Fruit fly (Drosophila melanogaster): ENCODE measurements around the gene Tat.

The Tat gene

dm6 chrX:14214505-14215449 lies 46.2 kb upstream of the Tat start (continued):
- TF ChIP-seq CG31365 (tag; optimal IDR thresholded peaks at IDR 0.05) (no peak), zfh1 (GFP tag; IDR thresholded peaks at IDR 0.05) (no peak), slbo (GFP tag; IDR thresholded peaks at IDR 0.05) (peak; percentile 69), CG17912 (GFP tag; optimal IDR thresholded peaks at IDR 0.05) (no peak), dan (GFP tag; IDR thresholded peaks at IDR 0.05) (no peak), wdn (GFP tag; IDR thresholded peaks at IDR 0.05) (peak; percentile 44; the same call in 1 of the 2 replicates), CG4424 (GFP tag; optimal IDR thresholded peaks at IDR 0.05) (peak; percentile 27), CG43689 (GFP tag; IDR thresholded peaks at IDR 0.05) (no peak), Hr39 (optimal IDR thresholded peaks at IDR 0.05) (no peak), CG31441 (GFP tag; IDR thresholded peaks at IDR 0.05) (peak; percentile 32; the same call in 1 of the 2 replicates), chif (GFP tag; optimal IDR thresholded peaks at IDR 0.05) (no peak), MBD-R2 (GFP tag; IDR thresholded peaks at IDR 0.05) (no peak), CG6791 (GFP tag; IDR thresholded peaks at IDR 0.05; ENCODE audit: partially characterized antibody) (no peak), Ravus (GFP tag; IDR thresholded peaks at IDR 0.05) (no peak), sima (GFP tag; optimal IDR thresholded peaks at IDR 0.05) (no peak), CG13296 (GFP tag; optimal IDR thresholded peaks at IDR 0.05) (peak; percentile 19), gem (tag; optimal IDR thresholded peaks at IDR 0.05) (peak; percentile 69), Dll (GFP tag; IDR thresholded peaks at IDR 0.05; ENCODE audit: partially characterized antibody) (no peak), nerfin-2 (GFP tag; IDR thresholded peaks at IDR 0.05; ENCODE audit: partially characterized antibody) (no peak), Nf-YA (GFP tag; IDR thresholded peaks at IDR 0.05) (no peak), tup (GFP tag; optimal IDR thresholded peaks at IDR 0.05) (no peak), lilli (GFP tag; optimal IDR thresholded peaks at IDR 0.05) (no peak), CG13287 (GFP tag; IDR thresholded peaks at IDR 0.05; ENCODE audit: partially characterized antibody) (no peak), Doc3 (GFP tag; IDR thresholded peaks at IDR 0.05; ENCODE audit: partially characterized antibody) (no peak), CTCF (GFP tag; optimal IDR thresholded peaks at IDR 0.05) (no peak), toy (GFP tag; IDR thresholded peaks at IDR 0.05) (no peak), Ets65A (GFP tag) (peak; percentile 17), CG9727 (GFP tag; optimal IDR thresholded peaks at IDR 0.05) (peak; percentile 54), slou (GFP tag; optimal IDR thresholded peaks at IDR 0.05) (no peak), CG15011 (GFP tag; optimal IDR thresholded peaks at IDR 0.05) (no peak), CG15696 (tag; optimal IDR thresholded peaks at IDR 0.05) (peak; percentile 6), Gug (GFP tag; IDR thresholded peaks at IDR 0.05) (0 out of 4 replicates have a peak, but pooled peaks have one; percentile 4), unc-4 (GFP tag; IDR thresholded peaks at IDR 0.05; ENCODE audit: partially characterized antibody) (no peak), Med (GFP tag) (peak; percentile 77), fru (optimal IDR thresholded peaks at IDR 0.05) (no peak), p53 (GFP tag; optimal IDR thresholded peaks at IDR 0.05) (no peak), Sox102F (GFP tag; optimal IDR thresholded peaks at IDR 0.05) (peak; percentile 35), HHEX (GFP tag; optimal IDR thresholded peaks at IDR 0.05) (peak; percentile 59), CG17612 (GFP tag; IDR thresholded peaks at IDR 0.05) (no peak), dati (GFP tag; IDR thresholded peaks at IDR 0.05) (no peak), CG17328 (GFP tag; IDR thresholded peaks at IDR 0.05) (no peak), CG1832 (GFP tag; optimal IDR thresholded peaks at IDR 0.05) (no peak), Ada2b (GFP tag; IDR thresholded peaks at IDR 0.05) (peak; percentile 55), trem (tag; optimal IDR thresholded peaks at IDR 0.05) (no peak), shn (GFP tag; optimal IDR thresholded peaks at IDR 0.05) (no peak), CG6254 (GFP tag; optimal IDR thresholded peaks at IDR 0.05) (peak; percentile 37), Asciz (GFP tag; optimal IDR thresholded peaks at IDR 0.05) (no peak), row (GFP tag; IDR thresholded peaks at IDR 0.05) (peak; percentile 53), odd (GFP tag; optimal IDR thresholded peaks at IDR 0.05) (no peak), ems (GFP tag; optimal IDR thresholded peaks at IDR 0.05) (no peak), CG13123 (GFP tag; optimal IDR thresholded peaks at IDR 0.05) (no peak)

All from whole organism, embryonic.